Worm (Caenorhabditis elegans) whole organism, L4/young adult: ENCODE data around the gene F56D2.3.

Experiments
- W03F9.2 ChIP-seq: fragments of 150-350 bp; optimal IDR thresholded peaks from 2 replicates; lab custom pipeline; 2014; ENCODE audit warnings: missing biosample characterization, missing genetic modification characterization
- dao-5 ChIP-seq: sonication (generic microtip); optimal IDR thresholded peaks from 2 replicates; lab custom pipeline; 2016; ENCODE audit warnings: missing genotype, missing genetic modification characterization, moderate library complexity, missing compliant biosample characterization

DNA sequence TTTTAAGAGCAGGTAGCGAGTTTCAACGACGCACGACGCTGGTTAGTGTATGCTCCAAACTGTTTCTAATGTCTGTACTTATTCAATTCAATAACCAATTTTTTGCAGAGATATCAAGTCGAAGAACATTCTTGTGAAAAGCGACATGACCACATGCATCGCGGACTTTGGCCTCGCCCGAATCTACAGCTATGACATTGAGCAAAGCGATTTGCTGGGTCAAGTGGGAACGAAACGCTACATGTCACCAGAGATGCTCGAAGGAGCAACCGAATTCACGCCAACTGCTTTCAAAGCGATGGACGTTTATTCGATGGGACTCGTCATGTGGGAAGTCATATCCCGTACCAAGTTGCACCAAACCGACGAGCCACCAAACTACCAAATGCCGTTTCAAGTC is 45.6 kb downstream of the F56D2.3 start:
- TF ChIP-seq W03F9.2 (tag; lab: Kevin White, UChicago): no peak
- TF ChIP-seq dao-5 (tag; lab: Kevin White, UChicago): no peak
